ENCODE assay signal across 4 worm cellular contexts in genomic region chrX:10306923-10307322, ce11.
TF ChIP-seq lines count a peak whose summit lies in the region.

No protein-coding gene starts in this region.

TF ChIP-seq in whole organism, L1 larva, 84 proteins besides CTCF, POLR2A, EP300 and RAD21 (continues in another document):
- TF ChIP-seq hpl-2 (GFP tag; optimal IDR thresholded peaks at IDR 0.05; lab: Kevin White, UChicago): no peak
- no peak for TF ChIP-seq Y116A8C.19 (tag; optimal IDR thresholded peaks at IDR 0.05; lab: Kevin White, UChicago; ENCODE audit: borderline replicate concordance)
- no peak for TF ChIP-seq fos-1 (tag; optimal IDR thresholded peaks at IDR 0.05; lab: Kevin White, UChicago)
- TF ChIP-seq nhr-19 (GFP tag; conservative IDR thresholded peaks at IDR 0.05; lab: Robert Waterston, UW): no peak
- peak; percentile 17 for TF ChIP-seq nhr-20 (tag; optimal IDR thresholded peaks at IDR 0.05; lab: Kevin White, UChicago)
- TF ChIP-seq fkh-4 (tag; optimal IDR thresholded peaks at IDR 0.05; lab: Kevin White, UChicago; ENCODE audit: borderline replicate concordance): no peak
- TF ChIP-seq elt-3 (tag; optimal IDR thresholded peaks at IDR 0.05; lab: Kevin White, UChicago): peak in 2 of 6 experiments; percentile 12 to 27
- peak; percentile 68 for TF ChIP-seq nhr-85 (tag; lab: Kevin White, UChicago)
- no peak for TF ChIP-seq pag-3 (tag; optimal IDR thresholded peaks at IDR 0.05; lab: Kevin White, UChicago; ENCODE audit: borderline replicate concordance, insufficient read depth)
- TF ChIP-seq F16B12.6 (tag; optimal IDR thresholded peaks at IDR 0.05; lab: Kevin White, UChicago): no peak
- no peak for TF ChIP-seq xbp-1 (tag; optimal IDR thresholded peaks at IDR 0.05; lab: Kevin White, UChicago)
- no peak for TF ChIP-seq unc-62 (GFP tag; optimal IDR thresholded peaks at IDR 0.05; lab: Kevin White, UChicago)
- TF ChIP-seq efl-1 (optimal IDR thresholded peaks at IDR 0.05; lab: Kevin White, UChicago): no peak
- TF ChIP-seq efl-1 (GFP tag; optimal IDR thresholded peaks at IDR 0.05 in 1 of 2; lab: Kevin White, UChicago): peak in 1 of 2 experiments; percentile 27
- TF ChIP-seq nhr-11 (tag; optimal IDR thresholded peaks at IDR 0.05; lab: Kevin White, UChicago): no peak
- no peak for TF ChIP-seq mef-2 (tag; optimal IDR thresholded peaks at IDR 0.05; lab: Kevin White, UChicago)
- TF ChIP-seq lin-14 (GFP tag; optimal IDR thresholded peaks at IDR 0.05; lab: Kevin White, UChicago): peak; percentile 36
- TF ChIP-seq ceh-90 (tag; optimal IDR thresholded peaks at IDR 0.05; lab: Kevin White, UChicago): no peak
- no peak for TF ChIP-seq tbx-2 (tag; optimal IDR thresholded peaks at IDR 0.05; lab: Kevin White, UChicago)
- no peak for TF ChIP-seq lin-39 (tag; optimal IDR thresholded peaks at IDR 0.05; lab: Kevin White, UChicago)
- no peak for TF ChIP-seq ztf-11 (tag; optimal IDR thresholded peaks at IDR 0.05; lab: Kevin White, UChicago)
- TF ChIP-seq nhr-71 (tag; optimal IDR thresholded peaks at IDR 0.05; lab: Kevin White, UChicago): peak; percentile 18
- no peak for TF ChIP-seq nhr-237 (tag; optimal IDR thresholded peaks at IDR 0.05; lab: Kevin White, UChicago)

TF ChIP-seq in whole organism, L2 larva, 48 proteins besides CTCF, POLR2A, EP300 and RAD21:
- TF ChIP-seq nhr-21 (tag; optimal IDR thresholded peaks at IDR 0.05; lab: Kevin White, UChicago) (peak; percentile 14), nhr-12 (tag; optimal IDR thresholded peaks at IDR 0.05; lab: Kevin White, UChicago) (no peak), sma-9 (GFP tag; optimal IDR thresholded peaks at IDR 0.05; lab: Kevin White, UChicago) (peak; percentile 69), sma-9 (tag; optimal IDR thresholded peaks at IDR 0.05; lab: Kevin White, UChicago) (no peak)

TF ChIP-seq in whole organism, L3 larva, 47 proteins besides CTCF, POLR2A, EP300 and RAD21:
- TF ChIP-seq elt-3 (tag; optimal IDR thresholded peaks at IDR 0.05; lab: Kevin White, UChicago) (peak in 1 of 3 experiments; percentile 1), ceh-28 (tag; optimal IDR thresholded peaks at IDR 0.05; lab: Kevin White, UChicago) (no peak), nhr-25 (tag; optimal IDR thresholded peaks at IDR 0.05; lab: Kevin White, UChicago) (peak; percentile 65)

TF ChIP-seq in whole organism, L4 larva, 104 proteins besides CTCF, POLR2A, EP300 and RAD21:
- TF ChIP-seq saeg-2 (GFP tag; IDR thresholded peaks at IDR 0.05; lab: Robert Waterston, UW): no peak
- TF ChIP-seq mxl-2 (GFP tag; conservative IDR thresholded peaks at IDR 0.05; lab: Robert Waterston, UW): no peak
- TF ChIP-seq nhr-42 (GFP tag; IDR thresholded peaks at IDR 0.05; lab: Robert Waterston, UW): no peak
- no peak for TF ChIP-seq unc-130 (GFP tag; optimal IDR thresholded peaks at IDR 0.05; lab: Kevin White, UChicago)
- no peak for TF ChIP-seq snpc-4 (tag; optimal IDR thresholded peaks at IDR 0.05; lab: Kevin White, UChicago)
- peak; percentile 25 for TF ChIP-seq nhr-25 (tag; optimal IDR thresholded peaks at IDR 0.05; lab: Kevin White, UChicago; ENCODE audit: borderline replicate concordance, insufficient read depth)
- no peak for TF ChIP-seq dmd-6 (GFP tag; IDR thresholded peaks at IDR 0.05; lab: Robert Waterston, UW)
